Worm (Caenorhabditis elegans) whole organism, young adult: ENCODE measurements around the gene peb-1.

Experiments
- B0035.1 ChIP-seq: sonication (generic microtip); optimal IDR thresholded peaks from 2 replicates; lab custom pipeline; 2016; ENCODE audit warnings: missing genetic modification characterization, mild to moderate bottlenecking, missing compliant biosample characterization, missing genotype, missing genetic modification reagents
- B0261.1 ChIP-seq: sonication (generic microtip); optimal IDR thresholded peaks from 2 replicates; lab custom pipeline; 2016; ENCODE audit warnings: mild to moderate bottlenecking, missing genetic modification characterization, moderate library complexity, missing compliant biosample characterization
- F10E7.11 ChIP-seq: sonication (generic microtip); optimal IDR thresholded peaks from 2 replicates; lab custom pipeline; 2017; ENCODE audit warnings: mild to moderate bottlenecking, missing genetic modification characterization, moderate library complexity, missing compliant biosample characterization
- F33H1.4 ChIP-seq: fragments of 200-800 bp; sonication (Bioruptor generic); IDR thresholded peaks from 2 replicates; pipeline ENCODE4 v1.3.6; 2022; ENCODE audit warnings: missing genetic modification reagents, missing genetic modification characterization, missing compliant biosample characterization
- F49E8.2 ChIP-seq: sonication (generic microtip); optimal IDR thresholded peaks from 3 replicates; lab custom pipeline; 2017; ENCODE audit warnings: missing genetic modification characterization, mild to moderate bottlenecking, missing compliant biosample characterization, antibody characterized with exemption, moderate library complexity; ENCODE audit not compliant: insufficient read depth
- F52B5.7 ChIP-seq: sonication (generic microtip); optimal IDR thresholded peaks from 2 replicates; lab custom pipeline; 2016; ENCODE audit warnings: mild to moderate bottlenecking, missing genetic modification characterization, missing compliant biosample characterization
- F55B11.4 ChIP-seq: sonication (generic microtip); optimal IDR thresholded peaks from 2 replicates; lab custom pipeline; 2016; ENCODE audit warnings: missing compliant biosample characterization, missing genetic modification characterization, borderline replicate concordance; ENCODE audit not compliant: insufficient read depth
- K11D2.4 ChIP-seq: fragments of 200-800 bp; sonication (Bioruptor generic); IDR thresholded peaks from 2 replicates; pipeline ENCODE4 v1.3.6; 2022; ENCODE audit warnings: missing genetic modification reagents, missing genetic modification characterization, missing compliant biosample characterization
- T07F8.4 ChIP-seq: sonication (generic microtip); optimal IDR thresholded peaks from 2 replicates; lab custom pipeline; 2016; ENCODE audit warnings: mild to moderate bottlenecking, missing genetic modification characterization, moderate library complexity, missing compliant biosample characterization
- T26A5.8 ChIP-seq: sonication (generic microtip); optimal IDR thresholded peaks from 2 replicates; lab custom pipeline; 2016; ENCODE audit warnings: missing genetic modification characterization, missing compliant biosample characterization
- Y53F4B.3 ChIP-seq: fragments of 200-800 bp; sonication (Bioruptor generic); IDR thresholded peaks from 2 replicates; pipeline ENCODE4 v1.3.6; 2022; ENCODE audit warnings: missing genetic modification reagents, missing genetic modification characterization, missing compliant biosample characterization
- Y53G8AR.9 ChIP-seq: fragments of 200-800 bp; sonication (Bioruptor generic); conservative IDR thresholded peaks from 2 replicates; pipeline ENCODE4 v1.3.6; 2022; ENCODE audit warnings: missing genetic modification reagents, missing genetic modification characterization, missing compliant biosample characterization
- Y67H2A.10 ChIP-seq: fragments of 200-800 bp; sonication (Bioruptor generic); conservative IDR thresholded peaks from 2 replicates; pipeline ENCODE4 v1.3.6; 2022; ENCODE audit warnings: missing genetic modification reagents, missing genetic modification characterization, missing compliant biosample characterization
- akir-1 ChIP-seq: fragments of 200-800 bp; sonication (Bioruptor generic); optimal IDR thresholded peaks from 2 replicates; lab custom pipeline; 2018; ENCODE audit warnings: mild to moderate bottlenecking, missing genetic modification characterization, moderate library complexity, missing compliant biosample characterization
- attf-3 ChIP-seq: fragments of 200-800 bp; sonication (Bioruptor generic); conservative IDR thresholded peaks from 2 replicates; pipeline ENCODE4 v1.3.6; 2022; ENCODE audit warnings: missing genetic modification reagents, missing genetic modification characterization, missing compliant biosample characterization
- attf-5 ChIP-seq: fragments of 200-800 bp; sonication (Bioruptor generic); optimal IDR thresholded peaks from 2 replicates; lab custom pipeline; 2018; ENCODE audit warnings: mild to moderate bottlenecking, missing genetic modification characterization, missing compliant biosample characterization
- attf-6 ChIP-seq: fragments of 200-800 bp; sonication (Bioruptor generic); IDR thresholded peaks from 2 replicates; pipeline ENCODE4 v1.3.6; 2022; ENCODE audit warnings: missing genetic modification reagents, missing genetic modification characterization, missing compliant biosample characterization
- bed-1 ChIP-seq: fragments of 200-800 bp; sonication (Bioruptor generic); IDR thresholded peaks from 2 replicates; pipeline ENCODE4 v1.3.6; 2022; ENCODE audit warnings: missing genetic modification reagents, missing genetic modification characterization, missing compliant biosample characterization
- ccch-3 ChIP-seq: fragments of 200-800 bp; sonication (Bioruptor generic); optimal IDR thresholded peaks from 2 replicates; lab custom pipeline; 2018; ENCODE audit warnings: mild to moderate bottlenecking, missing genetic modification characterization, missing compliant biosample characterization
- cebp-2 ChIP-seq: fragments of 200-800 bp; sonication (Bioruptor generic); IDR thresholded peaks from 2 replicates; pipeline ENCODE4 v1.3.6; 2022; ENCODE audit warnings: missing genetic modification characterization, missing compliant biosample characterization
- ceh-27 ChIP-seq: fragments of 200-800 bp; sonication (Bioruptor generic); optimal IDR thresholded peaks from 2 replicates; lab custom pipeline; 2018; ENCODE audit warnings: mild to moderate bottlenecking, missing genetic modification characterization, moderate library complexity, missing compliant biosample characterization
- ceh-40 ChIP-seq: fragments of 200-800 bp; sonication (Bioruptor generic); IDR thresholded peaks from 2 replicates; pipeline ENCODE4 v1.3.6; 2022; ENCODE audit warnings: missing genetic modification characterization, missing compliant biosample characterization
- efl-1 ChIP-seq: fragments of 150-350 bp; optimal IDR thresholded peaks from 2 replicates; lab custom pipeline; 2014; ENCODE audit warnings: missing biosample characterization, missing genetic modification reagents, missing genetic modification characterization
- ekl-4 ChIP-seq: fragments of 200-800 bp; sonication (Bioruptor generic); IDR thresholded peaks from 2 replicates; pipeline ENCODE4 v1.3.6; 2022; ENCODE audit warnings: missing genetic modification reagents, missing genetic modification characterization, missing compliant biosample characterization
- hmg-1.2 ChIP-seq: fragments of 200-800 bp; sonication (Bioruptor generic); IDR thresholded peaks from 2 replicates; pipeline ENCODE4 v1.3.6; 2022; ENCODE audit warnings: missing genetic modification reagents, missing genetic modification characterization, missing compliant biosample characterization
- hsf-1 ChIP-seq: fragments of 200-800 bp; sonication (Bioruptor generic); IDR thresholded peaks from 2 replicates; pipeline ENCODE4 v1.3.6; 2022; ENCODE audit warnings: missing genetic modification reagents, missing genetic modification characterization, missing compliant biosample characterization
- let-526 ChIP-seq: fragments of 200-800 bp; sonication (Bioruptor generic); IDR thresholded peaks from 2 replicates; pipeline ENCODE4 v1.3.6; 2022; ENCODE audit warnings: missing genetic modification reagents, missing genetic modification characterization, missing compliant biosample characterization
- lin-35 ChIP-seq, 3 experiments: fragments of 150-350 bp in 2 of 3; sonication (generic microtip) in 1 of 3; optimal IDR thresholded peaks; 2 replicates each; lab custom pipeline; 2014 to 2018; ENCODE audit warnings: missing biosample characterization in 3 of 3, missing genetic modification characterization in 3 of 3, missing genetic modification reagents in 3 of 3
- lsl-1 ChIP-seq: fragments of 200-800 bp; sonication (Bioruptor generic); optimal IDR thresholded peaks from 2 replicates; lab custom pipeline; 2018; ENCODE audit warnings: mild to moderate bottlenecking, missing genetic modification characterization, moderate library complexity, missing compliant biosample characterization
- lsy-27 ChIP-seq: sonication (generic microtip); optimal IDR thresholded peaks from 2 replicates; lab custom pipeline; 2017; ENCODE audit warnings: missing genetic modification characterization, mild to moderate bottlenecking, missing compliant biosample characterization, antibody characterized with exemption, missing genotype, borderline replicate concordance; ENCODE audit not compliant: insufficient read depth
- madf-3 ChIP-seq: fragments of 200-800 bp; sonication (Bioruptor generic); IDR thresholded peaks from 2 replicates; pipeline ENCODE4 v1.3.6; 2022; ENCODE audit warnings: missing genetic modification reagents, missing genetic modification characterization, missing compliant biosample characterization
- madf-6 ChIP-seq: fragments of 200-800 bp; sonication (Bioruptor generic); IDR thresholded peaks from 2 replicates; pipeline ENCODE4 v1.3.6; 2022; ENCODE audit warnings: missing genetic modification reagents, missing genetic modification characterization, missing compliant biosample characterization
- madf-8 ChIP-seq: fragments of 200-800 bp; sonication (Bioruptor generic); conservative IDR thresholded peaks from 2 replicates; pipeline ENCODE4 v1.3.6; 2022; ENCODE audit warnings: missing genetic modification reagents, missing genetic modification characterization, missing compliant biosample characterization
- mes-4 ChIP-seq: sonication (generic microtip); optimal IDR thresholded peaks from 2 replicates; lab custom pipeline; 2016; ENCODE audit warnings: missing genotype, missing genetic modification characterization, missing compliant biosample characterization
- mxl-1 ChIP-seq: sonication (generic microtip); optimal IDR thresholded peaks from 2 replicates; lab custom pipeline; 2016; ENCODE audit warnings: missing genetic modification characterization, missing compliant biosample characterization
- nfyb-1 ChIP-seq: fragments of 200-800 bp; sonication (Bioruptor generic); IDR thresholded peaks from 2 replicates; pipeline ENCODE4 v1.3.6; 2022; ENCODE audit warnings: missing genetic modification reagents, missing genetic modification characterization, missing compliant biosample characterization
- nhr-179 ChIP-seq: sonication (generic microtip); optimal IDR thresholded peaks from 2 replicates; lab custom pipeline; 2016; ENCODE audit warnings: mild to moderate bottlenecking, missing genetic modification characterization, missing compliant biosample characterization
- nhr-27 ChIP-seq: fragments of 200-800 bp; sonication (Bioruptor generic); optimal IDR thresholded peaks from 2 replicates; lab custom pipeline; 2018; ENCODE audit warnings: mild to moderate bottlenecking, missing genetic modification characterization, moderate library complexity, missing compliant biosample characterization
- pbrm-1 ChIP-seq: fragments of 200-800 bp; sonication (Bioruptor generic); IDR thresholded peaks from 2 replicates; pipeline ENCODE4 v1.3.6; 2022; ENCODE audit warnings: missing genetic modification reagents, missing genetic modification characterization, missing compliant biosample characterization
- repo-1 ChIP-seq: sonication (generic microtip); optimal IDR thresholded peaks from 2 replicates; lab custom pipeline; 2017; ENCODE audit warnings: mild to moderate bottlenecking, missing genetic modification characterization, missing compliant biosample characterization
- sdz-38 ChIP-seq: sonication (generic microtip); optimal IDR thresholded peaks from 2 replicates; lab custom pipeline; 2016; ENCODE audit warnings: missing genotype, missing genetic modification characterization, missing compliant biosample characterization
- snpc-3.4 ChIP-seq: sonication (generic microtip); optimal IDR thresholded peaks from 2 replicates; lab custom pipeline; 2017; ENCODE audit warnings: missing genetic modification characterization, mild to moderate bottlenecking, missing compliant biosample characterization, antibody characterized with exemption, moderate library complexity, missing genotype, missing genetic modification reagents
- tbp1 ChIP-seq: fragments of 200-800 bp; sonication (Bioruptor generic); optimal IDR thresholded peaks from 2 replicates; lab custom pipeline; 2018; ENCODE audit warnings: mild to moderate bottlenecking, missing genetic modification characterization, missing compliant biosample characterization
- tlf-1 ChIP-seq: fragments of 200-800 bp; sonication (Bioruptor generic); optimal IDR thresholded peaks from 2 replicates; lab custom pipeline; 2018; ENCODE audit warnings: mild to moderate bottlenecking, missing genetic modification characterization, missing compliant biosample characterization
- unc-130 ChIP-seq: sonication (generic microtip); optimal IDR thresholded peaks from 2 replicates; lab custom pipeline; 2016; ENCODE audit warnings: missing genetic modification reagents, missing genetic modification characterization, missing compliant biosample characterization
- xnd-1 ChIP-seq: sonication (generic microtip); optimal IDR thresholded peaks from 2 replicates; lab custom pipeline; 2016; ENCODE audit warnings: missing genotype, missing genetic modification reagents, missing genetic modification characterization, missing compliant biosample characterization
- ztf-26 ChIP-seq: sonication (generic microtip); optimal IDR thresholded peaks from 2 replicates; lab custom pipeline; 2017; ENCODE audit warnings: missing genetic modification characterization, missing compliant biosample characterization
- ztf-3 ChIP-seq: fragments of 200-800 bp; sonication (Bioruptor generic); optimal IDR thresholded peaks from 2 replicates; lab custom pipeline; 2018; ENCODE audit warnings: mild to moderate bottlenecking, missing genetic modification characterization, missing compliant biosample characterization

peb-1 gene

ce11 chrX:2242568-2243185 lies 31.8 kb downstream of the peb-1 start, which contains the start of gene rpl-11.2 (continued):
- TF ChIP-seq F10E7.11 (tag; lab: Kevin White, UChicago) (peak; percentile 21), attf-3 (GFP tag; lab: Robert Waterston, UW) (no peak), pbrm-1 (GFP tag; lab: Robert Waterston, UW) (peak; percentile 83), madf-3 (0 out of 2 replicates have a peak, but pooled peaks have one; percentile 72), xnd-1 (tag; lab: Kevin White, UChicago) (no peak), cebp-2 (GFP tag; lab: Robert Waterston, UW) (no peak), nhr-179 (tag; lab: Kevin White, UChicago) (no peak), hmg-1.2 (GFP tag; lab: Robert Waterston, UW) (no peak; the same call in none of the 2 replicates), ceh-27 (GFP tag; lab: Kevin White, UChicago) (peak; percentile 95), bed-1 (GFP tag; lab: Robert Waterston, UW) (no peak), T26A5.8 (tag; lab: Kevin White, UChicago) (no peak), hsf-1 (no peak), efl-1 (GFP tag; lab: Kevin White, UChicago) (peak; percentile 9), lin-35 (GFP tag; optimal IDR thresholded peaks at IDR 0.05; lab: Kevin White, UChicago) (peak in 1 of 3 experiments; percentile 88), F49E8.2 (tag; lab: Kevin White, UChicago) (no peak), F33H1.4 (peak; percentile 91), ceh-40 (GFP tag; lab: Robert Waterston, UW) (no peak), Y53F4B.3 (GFP tag; lab: Robert Waterston, UW) (no peak), F52B5.7 (tag; lab: Kevin White, UChicago) (no peak), repo-1 (tag; lab: Kevin White, UChicago) (no peak), tlf-1 (GFP tag; lab: Kevin White, UChicago) (peak; percentile 79), ztf-26 (peak; percentile 73), mes-4 (tag; lab: Kevin White, UChicago) (no peak), F55B11.4 (tag; lab: Kevin White, UChicago) (no peak), madf-6 (no peak), mxl-1 (tag; lab: Kevin White, UChicago) (no peak), unc-130 (GFP tag; lab: Kevin White, UChicago) (no peak), sdz-38 (tag; lab: Kevin White, UChicago) (no peak), let-526 (GFP tag; lab: Robert Waterston, UW) (peak; percentile 89), ccch-3 (no peak), ztf-3 (GFP tag; lab: Kevin White, UChicago) (peak; percentile 16), attf-6 (GFP tag; lab: Robert Waterston, UW) (no peak), Y67H2A.10 (GFP tag; lab: Robert Waterston, UW) (0 out of 2 replicates have a peak, but pooled peaks have one; percentile 10), K11D2.4 (peak; percentile 89), nhr-27 (tag; lab: Kevin White, UChicago) (no peak), madf-8 (no peak), nfyb-1 (peak; percentile 88), attf-5 (GFP tag; lab: Kevin White, UChicago) (peak; percentile 82), ekl-4 (GFP tag; lab: Robert Waterston, UW) (peak; percentile 78), B0261.1 (tag; lab: Kevin White, UChicago) (peak; percentile 6), lsy-27 (tag; lab: Kevin White, UChicago) (no peak), B0035.1 (no peak), tbp1 (GFP tag; lab: Kevin White, UChicago) (no peak), lsl-1 (peak; percentile 32), T07F8.4 (tag; lab: Kevin White, UChicago) (no peak), Y53G8AR.9 (GFP tag; lab: Robert Waterston, UW) (no peak; the same call in 1 of the 2 replicates), akir-1 (GFP tag; lab: Kevin White, UChicago) (no peak), snpc-3.4 (no peak)
